Fruit fly (Drosophila melanogaster) whole organism, prepupa: ENCODE data around the gene CG4455.
A peak's percentile ranks its signal among the peaks of the same experiment; 100 is the strongest.

Experiments used
- CG10631 ChIP-seq: fragments of 200-800 bp; sonication (Bioruptor generic); optimal IDR thresholded peaks from 2 replicates; lab custom pipeline; 2016; ENCODE audit warnings: missing biosample characterization, missing genetic modification characterization
- CG11902 ChIP-seq: fragments of 200-800 bp; sonication (Bioruptor generic); optimal IDR thresholded peaks from 3 replicates; lab custom pipeline; 2016; ENCODE audit warnings: missing biosample characterization, missing genetic modification characterization
- CG15336 ChIP-seq: fragments of 200-800 bp; sonication (Bioruptor generic); IDR thresholded peaks from 2 replicates; pipeline ENCODE4 v1.3.6; 2022; ENCODE audit warnings: missing biosample characterization, missing genetic modification characterization
- CG16779 ChIP-seq: fragments of 200-800 bp; sonication (Bioruptor generic); optimal IDR thresholded peaks from 3 replicates; lab custom pipeline; 2017; ENCODE audit warnings: missing biosample characterization, mild to moderate bottlenecking, missing genetic modification characterization
- CG31627 ChIP-seq: fragments of 200-800 bp; sonication (Bioruptor generic); optimal IDR thresholded peaks from 3 replicates; lab custom pipeline; 2016; ENCODE audit warnings: missing biosample characterization, missing genetic modification characterization
- CG34406 ChIP-seq: fragments of 200-800 bp; sonication (Bioruptor generic); optimal IDR thresholded peaks from 3 replicates; lab custom pipeline; 2016; ENCODE audit warnings: missing biosample characterization, missing genetic modification characterization
- CG4318 ChIP-seq: fragments of 200-800 bp; sonication (Bioruptor generic); optimal IDR thresholded peaks from 3 replicates; lab custom pipeline; 2017; ENCODE audit warnings: missing biosample characterization, mild to moderate bottlenecking, missing genetic modification characterization
- CG6163 ChIP-seq: fragments of 200-800 bp; sonication (Bioruptor generic); IDR thresholded peaks from 3 replicates; pipeline ENCODE4 v1.3.6; 2022; ENCODE audit warnings: missing biosample characterization, missing genetic modification characterization
- CG6854 ChIP-seq: fragments of 200-800 bp; sonication (Bioruptor generic); optimal IDR thresholded peaks from 2 replicates; lab custom pipeline; 2017; ENCODE audit warnings: missing biosample characterization, mild to moderate bottlenecking, missing genetic modification characterization
- CG8119 ChIP-seq: fragments of 200-800 bp; sonication (Bioruptor generic); IDR thresholded peaks from 3 replicates; pipeline ENCODE4 v1.3.6; 2022; ENCODE audit warnings: missing biosample characterization, missing genetic modification characterization
- CG8319 ChIP-seq: fragments of 200-800 bp; sonication (Bioruptor generic); optimal IDR thresholded peaks from 3 replicates; lab custom pipeline; 2016; ENCODE audit warnings: missing biosample characterization, missing genetic modification characterization
- CG9139 ChIP-seq: fragments of 200-800 bp; sonication (Bioruptor generic); optimal IDR thresholded peaks from 3 replicates; lab custom pipeline; 2017; ENCODE audit warnings: missing biosample characterization, mild to moderate bottlenecking, missing genetic modification characterization
- Eip78C ChIP-seq: fragments of 200-800 bp; sonication (Bioruptor generic); peaks from one replicate; lab custom pipeline; 2016; ENCODE audit warnings: missing biosample characterization, missing genetic modification characterization
- Eip93F ChIP-seq: fragments of 200-800 bp; sonication (Bioruptor generic); optimal IDR thresholded peaks from 2 replicates; lab custom pipeline; 2016; ENCODE audit warnings: missing biosample characterization, mild to moderate bottlenecking, missing genetic modification characterization
- Hr39 ChIP-seq: fragments of 200-800 bp; sonication (Bioruptor generic); optimal IDR thresholded peaks from 2 replicates; lab custom pipeline; 2016; ENCODE audit warnings: missing biosample characterization, missing genetic modification characterization
- Lpt ChIP-seq: fragments of 200-800 bp; sonication (Bioruptor generic); optimal IDR thresholded peaks from 3 replicates; lab custom pipeline; 2016; ENCODE audit warnings: missing biosample characterization, missing genetic modification characterization
- Met ChIP-seq: fragments of 200-800 bp; sonication (Bioruptor generic); optimal IDR thresholded peaks from 3 replicates; lab custom pipeline; 2016; ENCODE audit warnings: missing biosample characterization, missing genetic modification characterization
- Smox ChIP-seq: fragments of 200-800 bp; sonication (Bioruptor generic); optimal IDR thresholded peaks from 3 replicates; lab custom pipeline; 2016; ENCODE audit warnings: missing biosample characterization, missing genetic modification characterization
- cyc ChIP-seq: fragments of 200-800 bp; sonication (Bioruptor generic); optimal IDR thresholded peaks from 3 replicates; lab custom pipeline; 2016; ENCODE audit warnings: missing biosample characterization, missing genetic modification characterization
- dac ChIP-seq: fragments of 200-800 bp; sonication (Bioruptor generic); optimal IDR thresholded peaks from 2 replicates; lab custom pipeline; 2017; ENCODE audit warnings: missing biosample characterization, mild to moderate bottlenecking, missing genetic modification characterization
- dsx ChIP-seq: fragments of 200-800 bp; optimal IDR thresholded peaks from 3 replicates; lab custom pipeline; 2019; ENCODE audit warnings: missing biosample characterization, mild to moderate bottlenecking, missing genetic modification characterization, moderate library complexity; ENCODE audit not compliant: poor library complexity, severe bottlenecking
- eg ChIP-seq: fragments of 200-800 bp; sonication (Bioruptor generic); IDR thresholded peaks from 3 replicates; pipeline ENCODE4 v1.3.6; 2022; ENCODE audit warnings: missing biosample characterization, missing genetic modification characterization
- esn ChIP-seq: fragments of 200-800 bp; sonication (Bioruptor generic); optimal IDR thresholded peaks from 2 replicates; lab custom pipeline; 2016; ENCODE audit warnings: missing biosample characterization, mild to moderate bottlenecking, missing genetic modification characterization, moderate library complexity
- fd59A ChIP-seq: fragments of 200-800 bp; sonication (Bioruptor generic); optimal IDR thresholded peaks from 2 replicates; lab custom pipeline; 2017; ENCODE audit warnings: missing biosample characterization, mild to moderate bottlenecking, missing genetic modification characterization, missing genetic modification reagents
- fd85E ChIP-seq: fragments of 200-800 bp; sonication (Bioruptor generic); optimal IDR thresholded peaks from 3 replicates; lab custom pipeline; 2016; ENCODE audit warnings: missing biosample characterization, missing genetic modification characterization
- fkh ChIP-seq: fragments of 200-800 bp; sonication (Bioruptor generic); optimal IDR thresholded peaks from 3 replicates; lab custom pipeline; 2017; ENCODE audit warnings: missing biosample characterization, mild to moderate bottlenecking, missing genetic modification characterization, moderate library complexity
- lz ChIP-seq: fragments of 200-800 bp; sonication (Bioruptor generic); optimal IDR thresholded peaks from 3 replicates; lab custom pipeline; 2016; ENCODE audit warnings: missing biosample characterization, missing genetic modification characterization
- net ChIP-seq: fragments of 200-800 bp; sonication (Bioruptor generic); optimal IDR thresholded peaks from 3 replicates; lab custom pipeline; 2016; ENCODE audit warnings: missing biosample characterization, missing genetic modification characterization
- pdm3 ChIP-seq: fragments of 200-800 bp; sonication (Bioruptor generic); optimal IDR thresholded peaks from 3 replicates; lab custom pipeline; 2016; ENCODE audit warnings: missing biosample characterization, missing genetic modification characterization
- ss ChIP-seq, 2 experiments: fragments of 200-800 bp; sonication (Bioruptor generic); optimal IDR thresholded peaks; 2 replicates in 1 of 2; 3 replicates in 1 of 2; lab custom pipeline; 2017 to 2018; ENCODE audit warnings: mild to moderate bottlenecking in 2 of 2, missing biosample characterization in 2 of 2, missing genetic modification characterization in 2 of 2, moderate library complexity in 1 of 2
- svp ChIP-seq: fragments of 200-800 bp; sonication (Bioruptor generic); peaks from one replicate; lab custom pipeline; 2016; ENCODE audit warnings: missing biosample characterization, missing genetic modification characterization
- vri ChIP-seq: fragments of 200-800 bp; sonication (Bioruptor generic); optimal IDR thresholded peaks from 3 replicates; lab custom pipeline; 2016; ENCODE audit warnings: missing biosample characterization, mild to moderate bottlenecking, missing genetic modification characterization

Gene CG4455

dm6 chr2L:16319743-16320142 is 33.0 kb upstream of the CG4455 start:
- no peak for TF ChIP-seq fd59A
- no peak for TF ChIP-seq CG34406
- TF ChIP-seq CG10631 (GFP tag; lab: Kevin White, UChicago), result no peak
- TF ChIP-seq fd85E, result no peak
- no peak for TF ChIP-seq CG8119
- no peak for TF ChIP-seq Lpt (GFP tag; lab: Kevin White, UChicago)
- TF ChIP-seq CG16779 (tag; lab: Kevin White, UChicago), result peak; percentile 3
- peak; percentile 38 for TF ChIP-seq fkh
- peak; percentile 67 for TF ChIP-seq vri (GFP tag; lab: Kevin White, UChicago)
- no peak for TF ChIP-seq Eip93F (GFP tag; lab: Kevin White, UChicago)
- peak; percentile 75 for TF ChIP-seq svp (GFP tag; lab: Kevin White, UChicago)
- TF ChIP-seq, all 60 proteins: peak for 4

dm6 chr2L:16320428-16320827 is 32.3 kb upstream of the CG4455 start:
- TF ChIP-seq dac (GFP tag; lab: Kevin White, UChicago) (no peak), eg (GFP tag; lab: Robert Waterston, UW) (no peak), ss (GFP tag; optimal IDR thresholded peaks at IDR 0.05; lab: Kevin White, UChicago) (peak in 1 of 2 experiments; percentile 59)

dm6 chr2L:16321209-16321608 is 31.5 kb upstream of the CG4455 start:
- TF ChIP-seq lz (GFP tag; lab: Kevin White, UChicago) (no peak), esn (no peak), dsx (peak; percentile 18), dac (GFP tag; lab: Kevin White, UChicago) (no peak), CG31627 (GFP tag; lab: Kevin White, UChicago) (no peak), Hr39 (GFP tag; lab: Kevin White, UChicago) (no peak)

dm6 chr2L:16321872-16322631 is 30.7 kb upstream of the CG4455 start:
- peak; percentile 0 for TF ChIP-seq svp (GFP tag; lab: Kevin White, UChicago)
- no peak for TF ChIP-seq cyc (GFP tag; lab: Kevin White, UChicago)
- TF ChIP-seq vri (GFP tag; lab: Kevin White, UChicago), result peak; percentile 10
- no peak for TF ChIP-seq dac (GFP tag; lab: Kevin White, UChicago)
- TF ChIP-seq Eip78C, result peak; percentile 55
- TF ChIP-seq, all 60 proteins: peak for 3

dm6 chr2L:16323544-16323943 is 29.2 kb upstream of the CG4455 start:
- no peak for TF ChIP-seq CG11902 (GFP tag; lab: Kevin White, UChicago)
- no peak for TF ChIP-seq CG31627 (GFP tag; lab: Kevin White, UChicago)
- 0 out of 3 replicates have a peak, but pooled peaks have one; percentile 8 for TF ChIP-seq eg (GFP tag; lab: Robert Waterston, UW)
- no peak for TF ChIP-seq CG8319 (GFP tag; lab: Kevin White, UChicago)
- no peak for TF ChIP-seq net (GFP tag; lab: Kevin White, UChicago)
- no peak for TF ChIP-seq Smox (GFP tag; lab: Kevin White, UChicago)
- TF ChIP-seq CG15336 (GFP tag; lab: Robert Waterston, UW), result no peak
- no peak for TF ChIP-seq esn
- no peak for TF ChIP-seq Met (GFP tag; lab: Kevin White, UChicago)
- TF ChIP-seq CG6163 (GFP tag; lab: Robert Waterston, UW), result no peak
- TF ChIP-seq CG4318, result no peak
- no peak for TF ChIP-seq CG9139
- TF ChIP-seq pdm3 (GFP tag; lab: Kevin White, UChicago), result no peak
- no peak for TF ChIP-seq lz (GFP tag; lab: Kevin White, UChicago)
- peak; percentile 29 for TF ChIP-seq CG6854
- no peak for TF ChIP-seq CG8119
